Fruit fly (Drosophila melanogaster) whole organism, adult: ENCODE results near the gene CG14839.

ENCODE experiments used
- kay ChIP-seq: fragments of 200-800 bp; sonication (Bioruptor generic); peaks from one replicate; lab custom pipeline; 2016; ENCODE audit warnings: missing biosample characterization, missing genetic modification characterization, borderline replicate concordance
- ovo ChIP-seq: fragments of 200-800 bp; sonication (Bioruptor generic); optimal IDR thresholded peaks from 2 replicates; lab custom pipeline; 2016; ENCODE audit warnings: missing biosample characterization, missing genetic modification characterization

- TF ChIP-seq ovo (GFP tag; lab: Kevin White, UChicago): no peak
- TF ChIP-seq kay (GFP tag; lab: Kevin White, UChicago): peak; percentile 71
Measured at dm6 chr3R:14217839-14218238, 44.3 kb upstream of the CG14839 start, which contains the start of gene CG9649.
